Worm (Caenorhabditis elegans) whole organism, young adult: Measurements from ENCODE around the gene ZC262.13.
"Not testable (repeated sequence)": the region's sequence is repeated elsewhere in the genome, so short reads cannot be mapped to it uniquely, and the experiment has no call there.

Experiments
- D2030.7 ChIP-seq: fragments of 200-800 bp; sonication (Bioruptor generic); IDR thresholded peaks from 2 replicates; pipeline ENCODE4 v1.3.6; 2022; ENCODE audit warnings: missing genetic modification reagents, missing genetic modification characterization, missing compliant biosample characterization
- F33H1.4 ChIP-seq: fragments of 200-800 bp; sonication (Bioruptor generic); IDR thresholded peaks from 2 replicates; pipeline ENCODE4 v1.3.6; 2022; ENCODE audit warnings: missing genetic modification reagents, missing genetic modification characterization, missing compliant biosample characterization
- F39B2.1 ChIP-seq: fragments of 200-800 bp; sonication (Bioruptor generic); IDR thresholded peaks from 2 replicates; pipeline ENCODE4 v1.3.6; 2022; ENCODE audit warnings: missing genetic modification reagents, missing genetic modification characterization, missing compliant biosample characterization
- F49E8.2 ChIP-seq: sonication (generic microtip); optimal IDR thresholded peaks from 3 replicates; lab custom pipeline; 2017; ENCODE audit warnings: missing genetic modification characterization, mild to moderate bottlenecking, missing compliant biosample characterization, antibody characterized with exemption, moderate library complexity; ENCODE audit not compliant: insufficient read depth
- K12H6.12 ChIP-seq: fragments of 200-800 bp; sonication (Bioruptor generic); optimal IDR thresholded peaks from 2 replicates; lab custom pipeline; 2018; ENCODE audit warnings: mild to moderate bottlenecking, missing genetic modification characterization, missing compliant biosample characterization
- aptf-3 ChIP-seq: fragments of 200-800 bp; sonication (Bioruptor generic); IDR thresholded peaks from 2 replicates; pipeline ENCODE4 v1.3.6; 2022; ENCODE audit warnings: missing genetic modification characterization, missing compliant biosample characterization
- bed-1 ChIP-seq: fragments of 200-800 bp; sonication (Bioruptor generic); IDR thresholded peaks from 2 replicates; pipeline ENCODE4 v1.3.6; 2022; ENCODE audit warnings: missing genetic modification reagents, missing genetic modification characterization, missing compliant biosample characterization
- ccch-3 ChIP-seq: fragments of 200-800 bp; sonication (Bioruptor generic); optimal IDR thresholded peaks from 2 replicates; lab custom pipeline; 2018; ENCODE audit warnings: mild to moderate bottlenecking, missing genetic modification characterization, missing compliant biosample characterization
- ceh-40 ChIP-seq: fragments of 200-800 bp; sonication (Bioruptor generic); IDR thresholded peaks from 2 replicates; pipeline ENCODE4 v1.3.6; 2022; ENCODE audit warnings: missing genetic modification characterization, missing compliant biosample characterization
- ceh-58 ChIP-seq: fragments of 200-800 bp; sonication (Bioruptor generic); IDR thresholded peaks from 2 replicates; pipeline ENCODE4 v1.3.6; 2022; ENCODE audit warnings: missing genetic modification characterization, missing compliant biosample characterization
- chd-7 ChIP-seq: sonication (generic microtip); optimal IDR thresholded peaks from 2 replicates; lab custom pipeline; 2016; ENCODE audit warnings: mild to moderate bottlenecking, missing genetic modification characterization, moderate library complexity, missing compliant biosample characterization
- dox-1 ChIP-seq: fragments of 200-800 bp; sonication (Bioruptor generic); IDR thresholded peaks from 2 replicates; pipeline ENCODE4 v1.3.6; 2022; ENCODE audit warnings: missing genetic modification reagents, missing genetic modification characterization, missing compliant biosample characterization
- egrh-3 ChIP-seq: fragments of 200-800 bp; sonication (Bioruptor generic); IDR thresholded peaks from 2 replicates; pipeline ENCODE4 v1.3.6; 2022; ENCODE audit warnings: missing genetic modification reagents, missing genetic modification characterization, missing compliant biosample characterization
- ekl-4 ChIP-seq: fragments of 200-800 bp; sonication (Bioruptor generic); IDR thresholded peaks from 2 replicates; pipeline ENCODE4 v1.3.6; 2022; ENCODE audit warnings: missing genetic modification reagents, missing genetic modification characterization, missing compliant biosample characterization
- ets-4 ChIP-seq: fragments of 200-800 bp; sonication (Bioruptor generic); optimal IDR thresholded peaks from 2 replicates; lab custom pipeline; 2018; ENCODE audit warnings: mild to moderate bottlenecking, missing genetic modification characterization, missing compliant biosample characterization
- hlh-26 ChIP-seq: fragments of 200-800 bp; sonication (Bioruptor generic); conservative IDR thresholded peaks from 2 replicates; pipeline ENCODE4 v1.3.6; 2022; ENCODE audit warnings: missing genetic modification reagents, missing genetic modification characterization, missing compliant biosample characterization
- hmg-1.2 ChIP-seq: fragments of 200-800 bp; sonication (Bioruptor generic); IDR thresholded peaks from 2 replicates; pipeline ENCODE4 v1.3.6; 2022; ENCODE audit warnings: missing genetic modification reagents, missing genetic modification characterization, missing compliant biosample characterization
- hsf-1 ChIP-seq: fragments of 200-800 bp; sonication (Bioruptor generic); IDR thresholded peaks from 2 replicates; pipeline ENCODE4 v1.3.6; 2022; ENCODE audit warnings: missing genetic modification reagents, missing genetic modification characterization, missing compliant biosample characterization
- let-607 ChIP-seq, 2 experiments: fragments of 200-800 bp in 1 of 2; sonication (Bioruptor generic) in 1 of 2; sonication (generic microtip) in 1 of 2; optimal IDR thresholded peaks; 2 replicates each; lab custom pipeline; 2016 to 2018; ENCODE audit warnings: mild to moderate bottlenecking in 2 of 2, missing compliant biosample characterization in 2 of 2, missing genetic modification characterization in 2 of 2, moderate library complexity in 2 of 2, missing genotype in 1 of 2
- lin-35 ChIP-seq, 3 experiments: fragments of 150-350 bp in 2 of 3; sonication (generic microtip) in 1 of 3; optimal IDR thresholded peaks; 2 replicates each; lab custom pipeline; 2014 to 2018; ENCODE audit warnings: missing biosample characterization in 3 of 3, missing genetic modification characterization in 3 of 3, missing genetic modification reagents in 3 of 3
- lsl-1 ChIP-seq: fragments of 200-800 bp; sonication (Bioruptor generic); optimal IDR thresholded peaks from 2 replicates; lab custom pipeline; 2018; ENCODE audit warnings: mild to moderate bottlenecking, missing genetic modification characterization, moderate library complexity, missing compliant biosample characterization
- madf-6 ChIP-seq: fragments of 200-800 bp; sonication (Bioruptor generic); IDR thresholded peaks from 2 replicates; pipeline ENCODE4 v1.3.6; 2022; ENCODE audit warnings: missing genetic modification reagents, missing genetic modification characterization, missing compliant biosample characterization
- madf-8 ChIP-seq: fragments of 200-800 bp; sonication (Bioruptor generic); conservative IDR thresholded peaks from 2 replicates; pipeline ENCODE4 v1.3.6; 2022; ENCODE audit warnings: missing genetic modification reagents, missing genetic modification characterization, missing compliant biosample characterization
- mcd-1 ChIP-seq: fragments of 200-800 bp; sonication (Bioruptor generic); IDR thresholded peaks from 2 replicates; pipeline ENCODE4 v1.3.6; 2022; ENCODE audit warnings: missing genetic modification reagents, missing genetic modification characterization, missing compliant biosample characterization
- nfya-1 ChIP-seq: sonication (generic microtip); optimal IDR thresholded peaks from 2 replicates; lab custom pipeline; 2017; ENCODE audit warnings: antibody characterized with exemption, missing compliant biosample characterization, missing genetic modification characterization, borderline replicate concordance; ENCODE audit not compliant: insufficient read depth
- nfya-2 ChIP-seq: fragments of 200-800 bp; sonication (Bioruptor generic); IDR thresholded peaks from 2 replicates; pipeline ENCODE4 v1.3.6; 2022; ENCODE audit warnings: missing genetic modification reagents, missing genetic modification characterization, missing compliant biosample characterization
- nhr-179 ChIP-seq: sonication (generic microtip); optimal IDR thresholded peaks from 2 replicates; lab custom pipeline; 2016; ENCODE audit warnings: mild to moderate bottlenecking, missing genetic modification characterization, missing compliant biosample characterization
- pbrm-1 ChIP-seq: fragments of 200-800 bp; sonication (Bioruptor generic); IDR thresholded peaks from 2 replicates; pipeline ENCODE4 v1.3.6; 2022; ENCODE audit warnings: missing genetic modification reagents, missing genetic modification characterization, missing compliant biosample characterization
- pha-4 ChIP-seq: fragments of 150-350 bp; sonication (generic microtip); optimal IDR thresholded peaks from 2 replicates; lab custom pipeline; 2014; ENCODE audit warnings: missing biosample characterization, missing genetic modification reagents, missing genetic modification characterization
- rcor-1 ChIP-seq: fragments of 200-800 bp; sonication (Bioruptor generic); IDR thresholded peaks from 2 replicates; pipeline ENCODE4 v1.3.6; 2022; ENCODE audit warnings: missing genetic modification reagents, missing genetic modification characterization, missing compliant biosample characterization
- repo-1 ChIP-seq: sonication (generic microtip); optimal IDR thresholded peaks from 2 replicates; lab custom pipeline; 2017; ENCODE audit warnings: mild to moderate bottlenecking, missing genetic modification characterization, missing compliant biosample characterization
- somi-1 ChIP-seq: fragments of 200-800 bp; sonication (Bioruptor generic); optimal IDR thresholded peaks from 2 replicates; lab custom pipeline; 2018; ENCODE audit warnings: mild to moderate bottlenecking, missing genetic modification characterization, missing compliant biosample characterization
- tbx-9 ChIP-seq: sonication (generic microtip); optimal IDR thresholded peaks from 2 replicates; lab custom pipeline; 2016; ENCODE audit warnings: borderline replicate concordance, missing genetic modification characterization, inconsistent platforms, missing compliant biosample characterization
- unc-62 ChIP-seq: fragments of 150-350 bp; optimal IDR thresholded peaks from 2 replicates; lab custom pipeline; 2014; ENCODE audit warnings: missing biosample characterization, missing genetic modification reagents, missing genetic modification characterization
- zfh-2 ChIP-seq: fragments of 200-800 bp; sonication (Bioruptor generic); conservative IDR thresholded peaks from 2 replicates; pipeline ENCODE4 v1.3.6; 2022; ENCODE audit warnings: missing genetic modification reagents, missing genetic modification characterization, missing compliant biosample characterization
- zim-3 ChIP-seq: sonication (generic microtip); optimal IDR thresholded peaks from 2 replicates; lab custom pipeline; 2017; ENCODE audit warnings: mild to moderate bottlenecking, missing genetic modification characterization, moderate library complexity, missing compliant biosample characterization
- ztf-18 ChIP-seq: sonication (generic microtip); optimal IDR thresholded peaks from 2 replicates; lab custom pipeline; 2016; ENCODE audit warnings: missing genotype, mild to moderate bottlenecking, missing genetic modification characterization, missing compliant biosample characterization
- ztf-25 ChIP-seq: fragments of 200-800 bp; sonication (Bioruptor generic); IDR thresholded peaks from 2 replicates; pipeline ENCODE4 v1.3.6; 2022; ENCODE audit warnings: missing genetic modification reagents, missing genetic modification characterization, missing compliant biosample characterization

The ZC262.13 gene

ce11 chrIII:8335585-8335984 lies 9.6 kb downstream of the ZC262.13 start:
- TF ChIP-seq F33H1.4 (GFP tag; lab: Robert Waterston, UW): peak; percentile 30
- peak; percentile 91; the same call in 1 of the 2 replicates for TF ChIP-seq egrh-3 (GFP tag; lab: Robert Waterston, UW)
- TF ChIP-seq, all 124 proteins: peak for 2; not testable (repeated sequence) for 122

DNA sequence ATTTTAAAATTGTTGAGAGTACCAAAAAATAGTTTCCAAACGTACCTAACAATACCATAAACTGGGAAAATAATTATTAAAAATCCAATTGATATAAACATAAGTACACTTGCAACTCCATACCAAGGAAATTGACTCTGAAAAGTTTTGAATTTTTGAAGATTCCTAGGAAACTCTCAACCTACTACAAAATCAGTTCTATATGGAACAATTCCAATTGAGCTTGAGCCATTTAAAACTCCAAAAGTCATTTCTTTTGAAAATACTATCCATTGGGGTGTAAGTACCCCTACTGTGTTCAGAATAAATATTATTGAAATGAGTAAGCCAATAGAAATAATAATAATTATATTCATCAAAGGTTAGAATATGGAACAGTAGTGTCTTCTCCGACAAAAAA lies 13.4 kb downstream of the ZC262.13 start, which contains the start of gene clc-28:
Gene clc-28 (minus strand): TSS at position 101 of the 400 bp plus-strand sequence.
- not testable (repeated sequence) for TF ChIP-seq unc-62 (GFP tag; lab: Kevin White, UChicago); tbx-9 (tag; lab: Kevin White, UChicago); nfya-1 (tag; lab: Kevin White, UChicago)

ce11 chrIII:8344283-8344682 lies 18.3 kb downstream of the ZC262.13 start, which contains the start of gene ZC262.7:
Gene ZC262.7, minus strand, starts transcription at chrIII:8344336.
- TF ChIP-seq ekl-4 (GFP tag; lab: Robert Waterston, UW) (peak; percentile 55; the same call in 1 of the 2 replicates), rcor-1 (GFP tag; lab: Robert Waterston, UW) (peak; percentile 52; the same call in 1 of the 2 replicates), mcd-1 (peak; percentile 23; the same call in 1 of the 2 replicates), F39B2.1 (GFP tag; lab: Robert Waterston, UW) (peak; percentile 68; the same call in 1 of the 2 replicates), egrh-3 (GFP tag; lab: Robert Waterston, UW) (peak; percentile 77), ztf-25 (peak; percentile 43; the same call in 1 of the 2 replicates), F33H1.4 (GFP tag; lab: Robert Waterston, UW) (peak; percentile 35; the same call in 1 of the 2 replicates), ceh-40 (peak; percentile 89), D2030.7 (GFP tag; lab: Robert Waterston, UW) (peak; percentile 83), dox-1 (GFP tag; lab: Robert Waterston, UW) (peak; percentile 98), pbrm-1 (peak; percentile 88), hsf-1 (GFP tag; lab: Robert Waterston, UW) (peak; percentile 99), madf-8 (GFP tag; lab: Robert Waterston, UW) (0 out of 2 replicates have a peak, but pooled peaks have one; percentile 15), aptf-3 (GFP tag; lab: Robert Waterston, UW) (peak; percentile 85; the same call in 1 of the 2 replicates), ceh-58 (GFP tag; lab: Robert Waterston, UW) (0 out of 2 replicates have a peak, but pooled peaks have one; percentile 7), madf-6 (peak; percentile 44)

ce11 chrIII:8347822-8348221 lies 21.8 kb downstream of the ZC262.13 start, which contains the start of gene clc-29:
Gene clc-29, minus strand, starts transcription at chrIII:8347922.
- not testable (repeated sequence) for TF ChIP-seq chd-7 (tag; lab: Kevin White, UChicago); zfh-2; hlh-26 (GFP tag; lab: Robert Waterston, UW)

ce11 chrIII:8354644-8355461 lies 28.8 kb downstream of the ZC262.13 start, which contains the start of gene unc-116:
Gene unc-116, minus strand, starts transcription at chrIII:8355174.
- TF ChIP-seq ztf-18 (no peak), pha-4 (tag; lab: Kevin White, UChicago) (no peak), ccch-3 (GFP tag; lab: Kevin White, UChicago) (no peak), F49E8.2 (tag; lab: Kevin White, UChicago) (no peak), bed-1 (GFP tag; lab: Robert Waterston, UW) (no peak), ets-4 (GFP tag; lab: Kevin White, UChicago) (peak; percentile 7), dox-1 (GFP tag; lab: Robert Waterston, UW) (0 out of 2 replicates have a peak, but pooled peaks have one; percentile 7), nfya-2 (no peak), F39B2.1 (GFP tag; lab: Robert Waterston, UW) (no peak), let-607 (tag; optimal IDR thresholded peaks at IDR 0.05; lab: Kevin White, UChicago) (no peak), K12H6.12 (peak; percentile 56), hmg-1.2 (GFP tag; lab: Robert Waterston, UW) (peak; percentile 34; the same call in 1 of the 2 replicates), somi-1 (GFP tag; lab: Kevin White, UChicago) (no peak), lin-35 (GFP tag; optimal IDR thresholded peaks at IDR 0.05; lab: Kevin White, UChicago) (peak in 1 of 3 experiments; percentile 41), zim-3 (tag; lab: Kevin White, UChicago) (no peak), F33H1.4 (GFP tag; lab: Robert Waterston, UW) (peak; percentile 5; the same call in 1 of the 2 replicates), nhr-179 (tag; lab: Kevin White, UChicago) (no peak), repo-1 (tag; lab: Kevin White, UChicago) (no peak), lsl-1 (GFP tag; lab: Kevin White, UChicago) (no peak)
